Worm (Caenorhabditis elegans) whole organism, young adult: ENCODE results near the gene rpl-22.

ENCODE experiments used
- Y53F4B.3 ChIP-seq: fragments of 200-800 bp; sonication (Bioruptor generic); IDR thresholded peaks from 2 replicates; pipeline ENCODE4 v1.3.6; 2022; ENCODE audit warnings: missing genetic modification reagents, missing genetic modification characterization, missing compliant biosample characterization
- ceh-100 ChIP-seq: fragments of 200-800 bp; sonication (Bioruptor generic); IDR thresholded peaks from 2 replicates; pipeline ENCODE4 v1.3.6; 2022; ENCODE audit warnings: missing genetic modification reagents, missing genetic modification characterization, missing compliant biosample characterization
- dpl-1 ChIP-seq: fragments of 150-350 bp; optimal IDR thresholded peaks from 2 replicates; lab custom pipeline; 2014; ENCODE audit warnings: missing biosample characterization, missing genetic modification reagents, missing genetic modification characterization
- efl-1 ChIP-seq: fragments of 150-350 bp; optimal IDR thresholded peaks from 2 replicates; lab custom pipeline; 2014; ENCODE audit warnings: missing biosample characterization, missing genetic modification reagents, missing genetic modification characterization
- sea-2 ChIP-seq: fragments of 200-800 bp; sonication (Bioruptor generic); IDR thresholded peaks from 2 replicates; pipeline ENCODE4 v1.3.6; 2022; ENCODE audit warnings: missing genetic modification characterization, missing compliant biosample characterization
- unc-130 ChIP-seq: sonication (generic microtip); optimal IDR thresholded peaks from 2 replicates; lab custom pipeline; 2016; ENCODE audit warnings: missing genetic modification reagents, missing genetic modification characterization, missing compliant biosample characterization
- unc-62 ChIP-seq: fragments of 150-350 bp; optimal IDR thresholded peaks from 2 replicates; lab custom pipeline; 2014; ENCODE audit warnings: missing biosample characterization, missing genetic modification reagents, missing genetic modification characterization

ce11 chrII:5040631-5041156 lies 14.7 kb upstream of the rpl-22 start, which contains the start of gene F33G12.7:
- TF ChIP-seq ceh-100 (GFP tag; lab: Robert Waterston, UW) = no peak
- no peak for TF ChIP-seq Y53F4B.3
- TF ChIP-seq unc-130 (GFP tag; lab: Kevin White, UChicago) = no peak
- no peak for TF ChIP-seq efl-1 (GFP tag; lab: Kevin White, UChicago)
- TF ChIP-seq sea-2 (GFP tag; lab: Robert Waterston, UW) = no peak
- TF ChIP-seq dpl-1 (GFP tag; lab: Kevin White, UChicago) = no peak
- TF ChIP-seq unc-62 (GFP tag; lab: Kevin White, UChicago) = no peak
